Worm (Caenorhabditis elegans) whole organism, early embryonic: ENCODE measurements around the gene K02E7.7.
"Not testable (repeated sequence)": the region's sequence is repeated elsewhere in the genome, so short reads cannot be mapped to it uniquely, and the experiment has no call there.

Experiments used
- B0310.2 ChIP-seq: sonication (generic microtip); optimal IDR thresholded peaks from 2 replicates; lab custom pipeline; 2016; ENCODE audit warnings: mild to moderate bottlenecking, missing genetic modification characterization, missing compliant biosample characterization
- F13C5.2 ChIP-seq: sonication (generic microtip); optimal IDR thresholded peaks from 2 replicates; lab custom pipeline; 2017; ENCODE audit warnings: mild to moderate bottlenecking, missing genetic modification characterization, inconsistent platforms, missing compliant biosample characterization
- aly-1 ChIP-seq: sonication (generic microtip); optimal IDR thresholded peaks from 2 replicates; lab custom pipeline; 2016; ENCODE audit warnings: missing genetic modification characterization, missing compliant biosample characterization
- ama-1 ChIP-seq: fragments of 150-350 bp; optimal IDR thresholded peaks from 2 replicates; lab custom pipeline; 2014
- ceh-13 ChIP-seq: fragments of 200-800 bp; sonication (Bioruptor generic); optimal IDR thresholded peaks from 2 replicates; lab custom pipeline; 2018; ENCODE audit warnings: mild to moderate bottlenecking, missing genetic modification characterization, missing compliant biosample characterization
- ceh-36 ChIP-seq: sonication (generic microtip); optimal IDR thresholded peaks from 2 replicates; lab custom pipeline; 2016; ENCODE audit warnings: missing genetic modification characterization, inconsistent platforms, missing compliant biosample characterization
- ets-7 ChIP-seq: sonication (generic microtip); optimal IDR thresholded peaks from 2 replicates; lab custom pipeline; 2016; ENCODE audit warnings: missing genotype, missing genetic modification characterization, missing compliant biosample characterization
- flt-1 ChIP-seq: fragments of 200-800 bp; sonication (Bioruptor generic); IDR thresholded peaks from 2 replicates; pipeline ENCODE4 v1.3.6; 2022; ENCODE audit warnings: missing genetic modification characterization, missing compliant biosample characterization
- hmbx-1 ChIP-seq: sonication (generic microtip); optimal IDR thresholded peaks from 2 replicates; lab custom pipeline; 2016; ENCODE audit warnings: mild to moderate bottlenecking, missing genetic modification characterization, missing compliant biosample characterization
- hmg-4 ChIP-seq: fragments of 200-800 bp; sonication (Bioruptor generic); optimal IDR thresholded peaks from 2 replicates; lab custom pipeline; 2018; ENCODE audit warnings: mild to moderate bottlenecking, missing genetic modification characterization, missing compliant biosample characterization
- hnd-1 ChIP-seq: sonication (generic microtip); optimal IDR thresholded peaks from 2 replicates; lab custom pipeline; 2016; ENCODE audit warnings: missing genetic modification characterization, missing compliant biosample characterization
- pes-1 ChIP-seq: fragments of 200-800 bp; sonication (Bioruptor generic); IDR thresholded peaks from 2 replicates; pipeline ENCODE4 v1.3.6; 2022; ENCODE audit warnings: missing genetic modification reagents, missing genetic modification characterization, missing compliant biosample characterization
- scrt-1 ChIP-seq: fragments of 200-800 bp; sonication (Bioruptor generic); IDR thresholded peaks from 2 replicates; pipeline ENCODE4 v1.3.6; 2022; ENCODE audit warnings: missing genetic modification characterization, missing compliant biosample characterization
- sea-1 ChIP-seq: fragments of 200-800 bp; sonication (Bioruptor generic); conservative IDR thresholded peaks from 2 replicates; pipeline ENCODE4 v1.3.6; 2022; ENCODE audit warnings: missing genetic modification characterization, missing compliant biosample characterization
- tbx-11 ChIP-seq: fragments of 200-800 bp; sonication (Bioruptor generic); IDR thresholded peaks from 2 replicates; pipeline ENCODE4 v1.3.6; 2022; ENCODE audit warnings: missing genetic modification characterization, missing compliant biosample characterization
- tbx-37 ChIP-seq: fragments of 200-800 bp; sonication (Bioruptor generic); conservative IDR thresholded peaks from 2 replicates; pipeline ENCODE4 v1.3.6; 2022; ENCODE audit warnings: missing genetic modification reagents, missing genetic modification characterization, missing compliant biosample characterization
- tra-4 ChIP-seq: sonication (generic microtip); optimal IDR thresholded peaks from 2 replicates; lab custom pipeline; 2017; ENCODE audit warnings: missing genetic modification characterization, missing compliant biosample characterization

Gene K02E7.7

DNA sequence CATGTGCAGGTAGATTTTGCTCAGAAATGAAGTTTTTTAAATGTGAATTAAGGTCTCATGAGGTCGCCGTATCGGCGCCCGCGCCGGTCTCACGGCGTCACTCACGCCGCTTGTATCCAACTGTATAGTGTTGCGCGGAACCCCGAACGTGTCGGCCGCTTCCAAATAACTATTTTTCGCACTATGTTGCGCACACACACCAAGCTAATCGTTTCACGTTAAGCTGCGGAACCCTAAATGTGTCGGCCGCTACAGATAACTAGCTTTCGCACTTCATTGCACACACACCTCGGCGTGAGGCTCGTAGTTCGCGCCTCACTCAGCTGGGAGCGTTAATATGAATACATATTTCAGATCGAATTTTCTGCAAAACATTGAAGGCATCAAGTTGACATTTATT lies 7.9 kb upstream of the K02E7.7 start:
- TF ChIP-seq aly-1 (tag; lab: Kevin White, UChicago), result no peak
- TF ChIP-seq ets-7, result no peak
- peak; percentile 19; the same call in 1 of the 2 replicates for TF ChIP-seq pes-1 (GFP tag; lab: Robert Waterston, UW)

DNA sequence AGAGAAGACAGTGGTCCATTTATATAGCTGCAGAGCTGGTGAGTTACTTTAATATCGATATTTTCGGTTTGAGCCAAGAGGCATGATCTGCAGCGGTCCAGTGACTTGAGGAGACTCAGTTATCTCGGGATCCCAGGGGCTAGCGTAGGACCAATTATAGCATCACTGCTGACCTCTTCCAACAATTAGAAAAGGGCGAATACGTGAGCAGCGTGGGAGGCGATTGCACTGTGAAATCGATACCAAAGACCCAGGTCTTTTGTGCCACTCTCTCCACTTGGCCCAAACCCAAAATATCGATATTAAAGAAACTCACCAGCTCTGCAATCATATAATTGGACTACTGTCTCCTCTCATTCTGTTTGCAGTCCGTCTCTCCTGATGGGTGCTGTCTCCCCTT lies 5.0 kb upstream of the K02E7.7 start, which contains the start of gene fbxb-40:
fbxb-40 (minus strand) TSS at position 101 of the 400 bp plus-strand sequence.
- no peak for TF ChIP-seq sea-1
- TF ChIP-seq tbx-11 (GFP tag; lab: Robert Waterston, UW), result no peak
- TF ChIP-seq ama-1 (lab: Kevin White, UChicago), result no peak
- no peak for TF ChIP-seq hmg-4 (GFP tag; lab: Kevin White, UChicago)
- TF ChIP-seq ceh-13 (GFP tag; lab: Kevin White, UChicago), result no peak
- no peak for TF ChIP-seq ceh-36
- TF ChIP-seq pes-1 (GFP tag; lab: Robert Waterston, UW), result no peak
- TF ChIP-seq tbx-37 (GFP tag; lab: Robert Waterston, UW), result no peak
- TF ChIP-seq hmbx-1, result no peak
- no peak for TF ChIP-seq tra-4 (tag; lab: Kevin White, UChicago)
- TF ChIP-seq F13C5.2 (tag; lab: Kevin White, UChicago), result no peak

DNA sequence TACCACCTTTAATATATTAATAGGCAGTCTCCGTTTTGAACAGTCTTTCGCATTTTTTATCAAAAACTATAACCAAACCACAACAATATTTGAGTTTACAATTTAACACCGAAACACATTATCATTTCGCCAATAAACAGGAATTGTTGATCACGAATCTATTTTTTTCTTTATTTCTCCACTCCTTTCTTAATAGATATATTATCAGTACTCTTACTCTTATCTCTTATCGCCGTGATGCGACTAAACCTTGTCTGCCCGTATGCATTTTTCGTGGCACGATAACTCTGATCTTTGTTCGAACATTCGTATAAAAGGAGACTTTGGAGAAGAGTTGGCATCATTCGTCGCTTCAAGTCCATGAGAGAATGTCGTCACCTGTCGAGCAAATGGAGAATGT lies 2.0 kb downstream of the K02E7.7 start:
- TF ChIP-seq aly-1 (tag; lab: Kevin White, UChicago) (no peak), B0310.2 (tag; lab: Kevin White, UChicago) (no peak)

DNA sequence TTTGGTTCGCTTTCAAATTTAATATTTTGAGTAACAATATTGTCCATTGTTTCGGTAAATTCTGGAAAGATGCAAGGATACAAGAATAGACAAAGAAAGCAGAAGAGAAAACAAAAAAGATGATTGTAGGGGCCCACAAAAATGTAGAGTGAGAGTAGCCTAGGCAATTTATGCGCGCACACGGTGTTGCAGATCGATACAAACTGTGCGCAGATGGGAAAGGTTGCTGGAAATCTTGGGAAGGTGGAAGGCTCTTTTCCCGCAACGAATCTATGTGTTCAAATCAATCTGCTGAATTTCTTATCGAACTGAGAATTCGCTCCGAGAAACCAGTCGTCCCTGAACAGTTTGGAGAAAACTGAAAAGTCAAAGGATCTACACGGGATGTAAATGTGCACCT lies 5.9 kb downstream of the K02E7.7 start, which contains the start of gene btb-10:
btb-10 (minus strand) TSS at position 101 of the 400 bp plus-strand sequence.
- not testable (repeated sequence) for TF ChIP-seq ets-7; pes-1 (GFP tag; lab: Robert Waterston, UW); aly-1 (tag; lab: Kevin White, UChicago)

DNA sequence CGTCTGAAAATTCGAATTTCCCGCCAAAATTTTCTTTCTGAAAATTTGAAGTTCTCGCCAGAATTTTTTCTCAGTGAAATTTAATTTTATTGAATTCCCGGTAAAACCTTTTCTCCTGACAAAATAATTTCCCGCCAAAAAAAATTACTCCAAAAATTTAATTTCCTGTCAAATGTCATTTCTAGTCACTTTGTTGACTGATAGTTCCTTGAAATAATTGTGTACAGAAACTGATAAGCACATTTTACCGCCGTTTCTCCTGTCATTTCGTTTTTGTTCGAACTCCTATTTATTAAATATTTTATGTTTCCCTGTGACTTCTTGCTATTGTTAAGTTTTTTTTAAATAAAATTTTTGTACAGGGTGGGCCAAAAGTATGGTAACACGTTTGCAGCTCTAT lies 9.1 kb downstream of the K02E7.7 start:
- TF ChIP-seq B0310.2 (tag; lab: Kevin White, UChicago) (no peak), ceh-13 (GFP tag; lab: Kevin White, UChicago) (no peak), ceh-36 (no peak), pes-1 (GFP tag; lab: Robert Waterston, UW) (no peak)

DNA sequence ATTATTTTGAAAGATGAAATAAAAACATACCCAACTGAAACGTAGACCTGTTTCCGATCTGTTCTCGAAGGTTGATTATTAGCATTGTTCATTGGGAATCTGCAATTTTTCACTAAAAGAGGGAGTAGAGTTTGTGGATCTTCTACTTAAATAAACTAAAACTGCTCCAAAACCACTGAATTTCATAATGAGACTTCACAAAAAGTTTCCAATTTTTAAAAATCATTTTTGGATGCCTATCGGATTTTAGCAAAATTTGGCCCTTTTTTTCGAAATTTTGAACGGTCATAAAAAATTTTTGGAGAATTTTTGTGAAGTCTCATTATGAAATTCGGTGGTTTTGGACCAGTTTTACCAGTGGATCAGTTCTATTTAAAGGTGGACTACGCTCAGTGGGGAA lies 12.1 kb downstream of the K02E7.7 start, which contains the start of gene K02E7.10:
K02E7.10 (minus strand) TSS at position 101 of the 400 bp plus-strand sequence.
- TF ChIP-seq ets-7 (no peak), aly-1 (tag; lab: Kevin White, UChicago) (no peak), pes-1 (GFP tag; lab: Robert Waterston, UW) (no peak), flt-1 (GFP tag; lab: Robert Waterston, UW) (no peak), ceh-13 (GFP tag; lab: Kevin White, UChicago) (no peak), hmbx-1 (no peak), ceh-36 (no peak), hmg-4 (GFP tag; lab: Kevin White, UChicago) (no peak), ama-1 (lab: Kevin White, UChicago) (no peak), hnd-1 (tag; lab: Kevin White, UChicago) (no peak), scrt-1 (no peak), F13C5.2 (tag; lab: Kevin White, UChicago) (no peak), tra-4 (tag; lab: Kevin White, UChicago) (no peak), sea-1 (no peak), tbx-11 (GFP tag; lab: Robert Waterston, UW) (no peak), B0310.2 (tag; lab: Kevin White, UChicago) (no peak), tbx-37 (GFP tag; lab: Robert Waterston, UW) (no peak)

DNA sequence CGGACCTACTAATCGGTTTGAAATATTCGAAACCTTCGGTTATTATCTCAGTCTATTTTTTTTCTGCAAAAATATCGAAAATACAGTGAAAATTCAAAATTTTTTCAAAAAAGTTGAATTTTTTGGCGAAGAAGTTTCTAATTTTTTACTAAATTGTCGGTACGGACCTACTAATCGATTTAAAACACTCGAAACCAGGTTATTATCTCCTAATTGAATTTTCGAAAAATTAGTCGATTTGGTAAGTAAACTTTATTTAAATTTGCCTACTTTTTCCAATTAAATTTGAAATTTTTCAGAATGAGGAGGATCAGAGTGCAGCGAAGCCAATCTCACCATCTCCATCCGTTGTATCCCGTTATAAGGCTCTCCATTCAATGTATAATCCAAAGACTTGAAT lies 16.1 kb downstream of the K02E7.7 start, which contains the start of gene K02E7.12:
K02E7.12 (plus strand) TSS at position 301 of the 400 bp plus-strand sequence.
- TF ChIP-seq flt-1 (GFP tag; lab: Robert Waterston, UW), result no peak
- no peak for TF ChIP-seq ceh-13 (GFP tag; lab: Kevin White, UChicago)
- TF ChIP-seq pes-1 (GFP tag; lab: Robert Waterston, UW), result no peak
- TF ChIP-seq ets-7, result no peak
- no peak for TF ChIP-seq sea-1
- no peak for TF ChIP-seq ama-1 (lab: Kevin White, UChicago)
- TF ChIP-seq tbx-11 (GFP tag; lab: Robert Waterston, UW), result no peak
- TF ChIP-seq B0310.2 (tag; lab: Kevin White, UChicago), result no peak
- no peak for TF ChIP-seq hmbx-1
- no peak for TF ChIP-seq tbx-37 (GFP tag; lab: Robert Waterston, UW)
- TF ChIP-seq hmg-4 (GFP tag; lab: Kevin White, UChicago), result no peak
- no peak for TF ChIP-seq F13C5.2 (tag; lab: Kevin White, UChicago)
- TF ChIP-seq ceh-36, result no peak
- no peak for TF ChIP-seq tra-4 (tag; lab: Kevin White, UChicago)
- no peak for TF ChIP-seq scrt-1
- no peak for TF ChIP-seq hnd-1 (tag; lab: Kevin White, UChicago)
- no peak for TF ChIP-seq aly-1 (tag; lab: Kevin White, UChicago)

DNA sequence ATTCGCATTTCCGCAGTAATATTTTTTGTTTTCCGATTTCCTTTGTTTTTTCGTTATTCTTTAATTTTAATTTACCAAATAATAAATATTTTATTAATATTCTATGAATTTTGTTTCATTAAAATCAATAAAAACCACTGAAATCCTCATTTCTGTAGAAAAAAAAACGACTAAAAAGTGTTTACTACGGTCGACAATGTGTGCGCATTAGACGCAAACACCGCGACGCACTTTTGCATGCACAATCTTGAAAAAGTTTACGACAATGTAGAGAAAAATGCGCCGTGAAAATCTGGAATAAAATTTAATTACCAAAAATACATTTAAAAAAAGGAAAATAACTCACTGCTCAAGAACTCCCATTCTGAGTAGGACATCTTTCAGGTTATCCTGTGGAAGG lies 16.6 kb downstream of the K02E7.7 start:
- TF ChIP-seq ets-7 (no peak), hmg-4 (GFP tag; lab: Kevin White, UChicago) (no peak), tbx-11 (GFP tag; lab: Robert Waterston, UW) (no peak)

DNA sequence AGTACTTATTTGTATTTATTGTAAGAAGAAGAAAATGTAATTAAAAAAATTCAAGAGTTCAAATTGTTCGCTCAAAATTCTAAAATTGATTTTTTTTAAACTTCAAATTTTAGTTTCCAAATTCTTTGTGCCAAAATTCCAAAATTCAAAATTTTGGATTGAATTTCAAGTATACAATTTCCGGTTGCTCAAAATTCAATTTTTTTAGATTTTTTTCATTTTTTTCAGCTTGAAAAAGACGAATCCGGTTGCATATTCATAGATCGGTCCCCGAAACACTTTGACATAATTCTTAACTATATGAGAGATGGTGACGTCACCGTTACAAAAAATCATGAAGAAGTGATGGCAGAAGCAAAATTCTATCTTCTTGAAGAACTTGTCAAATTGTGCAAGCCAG lies 17.3 kb downstream of the K02E7.7 start, which contains the start of gene K02E7.4:
K02E7.4 (plus strand) TSS at position 301 of the 400 bp plus-strand sequence.
- no peak for TF ChIP-seq aly-1 (tag; lab: Kevin White, UChicago)
- TF ChIP-seq ceh-36, result no peak
- TF ChIP-seq sea-1, result no peak
- TF ChIP-seq hmg-4 (GFP tag; lab: Kevin White, UChicago), result no peak
- no peak for TF ChIP-seq hmbx-1
- TF ChIP-seq tbx-37 (GFP tag; lab: Robert Waterston, UW), result no peak
- TF ChIP-seq ama-1 (lab: Kevin White, UChicago), result no peak
- no peak for TF ChIP-seq tra-4 (tag; lab: Kevin White, UChicago)
- no peak for TF ChIP-seq pes-1 (GFP tag; lab: Robert Waterston, UW)
- TF ChIP-seq F13C5.2 (tag; lab: Kevin White, UChicago), result no peak
- TF ChIP-seq flt-1 (GFP tag; lab: Robert Waterston, UW), result no peak
- TF ChIP-seq ets-7, result no peak
- no peak for TF ChIP-seq ceh-13 (GFP tag; lab: Kevin White, UChicago)
- TF ChIP-seq scrt-1, result no peak
